Worm (Caenorhabditis elegans): Measurements from ENCODE around the gene pap-3.

DNA sequence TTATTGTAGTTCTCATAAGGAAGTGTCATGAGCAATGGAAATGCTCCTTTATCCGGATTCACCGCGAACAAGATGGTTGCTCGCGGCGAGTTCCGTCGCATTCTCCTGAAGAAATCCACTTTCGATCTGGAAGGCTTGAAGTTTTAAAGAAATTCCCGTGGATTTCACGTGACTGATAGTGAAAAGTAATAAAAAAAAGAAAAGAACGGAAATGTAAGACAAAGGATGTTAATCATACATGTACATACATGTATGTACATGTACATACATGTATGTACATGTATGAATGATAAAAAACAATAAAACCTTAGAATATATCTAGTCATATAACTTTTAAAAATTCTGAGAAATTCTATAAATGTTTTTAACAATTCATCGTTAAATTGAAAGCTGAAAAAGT lies 40.0 kb upstream of the pap-3 start, which contains the start of gene clh-1:
- TF ChIP-seq unc-39 (tag; optimal IDR thresholded peaks at IDR 0.05): no peak
- TF ChIP-seq nhr-237 (tag; optimal IDR thresholded peaks at IDR 0.05): no peak
- TF ChIP-seq nhr-2 (tag; optimal IDR thresholded peaks at IDR 0.05): no peak
- no peak for TF ChIP-seq mep-1 (tag; optimal IDR thresholded peaks at IDR 0.05)
- TF ChIP-seq snpc-4 (tag; optimal IDR thresholded peaks at IDR 0.05): no peak
- TF ChIP-seq blmp-1 (tag; optimal IDR thresholded peaks at IDR 0.05): no peak
- TF ChIP-seq lsy-2 (tag; optimal IDR thresholded peaks at IDR 0.05): no peak
- TF ChIP-seq ztf-11 (tag; optimal IDR thresholded peaks at IDR 0.05): no peak
- no peak for TF ChIP-seq nhr-76 (tag; optimal IDR thresholded peaks at IDR 0.05)
